Worm (Caenorhabditis elegans) whole organism, L4/young adult: ENCODE data around the gene nhr-173.

ENCODE experiments used
- dao-5 ChIP-seq: sonication (generic microtip); optimal IDR thresholded peaks from 2 replicates; lab custom pipeline; 2016; ENCODE audit warnings: missing genotype, missing genetic modification characterization, moderate library complexity, missing compliant biosample characterization
- him-1 ChIP-seq: sonication (generic microtip); optimal IDR thresholded peaks from 2 replicates; lab custom pipeline; 2016; ENCODE audit warnings: missing genotype, missing genetic modification reagents, missing genetic modification characterization, missing compliant biosample characterization

DNA sequence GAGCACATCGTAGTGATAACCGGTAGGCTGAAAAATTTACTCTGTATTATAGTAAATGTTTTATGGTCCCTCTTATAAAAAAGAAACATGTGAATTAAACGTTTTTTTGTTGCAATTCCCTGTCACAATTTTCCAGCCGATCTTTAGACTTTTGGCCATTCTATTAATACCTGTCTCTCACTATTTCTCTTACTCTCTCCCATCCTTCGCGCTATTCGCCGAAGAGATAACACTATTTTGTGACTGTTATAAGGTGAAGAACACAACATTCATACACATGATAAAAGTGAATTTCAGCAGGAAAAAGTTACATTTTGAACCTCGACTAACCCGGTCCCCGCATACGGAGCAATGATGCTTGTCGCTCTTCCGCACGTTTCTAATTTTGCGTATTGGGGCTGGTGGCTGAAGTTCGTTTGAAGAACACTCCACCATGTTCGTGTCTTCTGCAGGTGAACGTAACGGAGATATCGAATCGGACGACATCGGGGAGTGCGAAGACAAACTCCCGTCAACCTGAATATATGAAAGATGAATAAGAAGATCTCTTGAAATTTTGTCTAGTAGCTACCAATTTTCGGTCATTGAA lies 16.2 kb upstream of the nhr-173 start:
- TF ChIP-seq him-1 (tag; lab: Kevin White, UChicago) (no peak), dao-5 (tag; lab: Kevin White, UChicago) (no peak)
